Fruit fly (Drosophila melanogaster) whole organism, embryonic: ENCODE results near the gene CG14721.
A peak's percentile ranks its signal among the peaks of the same experiment; 100 is the strongest.

Source experiments
- Bgb ChIP-seq: fragments of 200-800 bp; sonication (Bioruptor generic); IDR thresholded peaks from 2 replicates; pipeline ENCODE4 v1.3.6; 2022; ENCODE audit warnings: missing biosample characterization, missing genetic modification characterization; ENCODE audit not compliant: partially characterized antibody
- CG12155 ChIP-seq: fragments of 200-800 bp; sonication (Bioruptor generic); optimal IDR thresholded peaks from 3 replicates; lab custom pipeline; 2016; ENCODE audit warnings: missing biosample characterization, missing genetic modification characterization
- CG12219 ChIP-seq: fragments of 200-800 bp; sonication (Bioruptor generic); optimal IDR thresholded peaks from 3 replicates; lab custom pipeline; 2018; ENCODE audit warnings: missing biosample characterization, mild to moderate bottlenecking, missing genetic modification characterization
- CG13775 ChIP-seq: fragments of 200-800 bp; sonication (Bioruptor generic); optimal IDR thresholded peaks from 3 replicates; lab custom pipeline; 2017; ENCODE audit warnings: missing biosample characterization, mild to moderate bottlenecking, missing genetic modification characterization
- CG15011 ChIP-seq: fragments of 200-800 bp; sonication (Bioruptor generic); optimal IDR thresholded peaks from 3 replicates; lab custom pipeline; 2018; ENCODE audit warnings: missing biosample characterization, mild to moderate bottlenecking, missing genetic modification characterization
- CG15696 ChIP-seq: fragments of 200-800 bp; sonication (Bioruptor generic); optimal IDR thresholded peaks from 2 replicates; lab custom pipeline; 2019; ENCODE audit warnings: missing biosample characterization, mild to moderate bottlenecking, missing genetic modification characterization, moderate library complexity
- CG17912 ChIP-seq: fragments of 200-800 bp; sonication (Bioruptor generic); optimal IDR thresholded peaks from 2 replicates; lab custom pipeline; 2018; ENCODE audit warnings: missing biosample characterization, mild to moderate bottlenecking, missing genetic modification characterization
- CG18619 ChIP-seq: fragments of 200-800 bp; sonication (Bioruptor generic); optimal IDR thresholded peaks from 3 replicates; lab custom pipeline; 2017; ENCODE audit warnings: missing biosample characterization, mild to moderate bottlenecking, missing genetic modification characterization
- CG18764 ChIP-seq: fragments of 200-800 bp; sonication (Bioruptor generic); optimal IDR thresholded peaks from 3 replicates; lab custom pipeline; 2016; ENCODE audit warnings: missing biosample characterization, missing genetic modification characterization
- CG2678 ChIP-seq: fragments of 200-800 bp; sonication (Bioruptor generic); optimal IDR thresholded peaks from 3 replicates; lab custom pipeline; 2019; ENCODE audit warnings: missing biosample characterization, mild to moderate bottlenecking, missing genetic modification characterization, moderate library complexity
- CG2875 ChIP-seq: fragments of 200-800 bp; sonication (Bioruptor generic); optimal IDR thresholded peaks from 2 replicates; lab custom pipeline; 2017; ENCODE audit warnings: missing biosample characterization, mild to moderate bottlenecking, missing genetic modification characterization, missing genetic modification reagents
- CG4360 ChIP-seq: fragments of 200-800 bp; sonication (Bioruptor generic); IDR thresholded peaks from 2 replicates; pipeline ENCODE4 v1.3.6; 2022; ENCODE audit warnings: missing biosample characterization, missing genetic modification characterization
- CG6175 ChIP-seq: fragments of 200-800 bp; sonication (Bioruptor generic); IDR thresholded peaks from 3 replicates; pipeline ENCODE4 v1.3.6; 2022; ENCODE audit warnings: missing biosample characterization, missing genetic modification characterization
- CG6683 ChIP-seq: fragments of 200-800 bp; sonication (Bioruptor generic); optimal IDR thresholded peaks from 2 replicates; lab custom pipeline; 2017; ENCODE audit warnings: missing biosample characterization, mild to moderate bottlenecking, missing genetic modification characterization, missing genetic modification reagents
- CG9797 ChIP-seq: fragments of 200-800 bp; sonication (Bioruptor generic); optimal IDR thresholded peaks from 3 replicates; lab custom pipeline; 2018; ENCODE audit warnings: missing biosample characterization, mild to moderate bottlenecking, missing genetic modification characterization
- CG9876 ChIP-seq: fragments of 200-800 bp; sonication (Bioruptor generic); optimal IDR thresholded peaks from 2 replicates; lab custom pipeline; 2016; ENCODE audit warnings: missing biosample characterization, missing genetic modification characterization
- Drgx ChIP-seq: fragments of 200-800 bp; sonication (Bioruptor generic); IDR thresholded peaks from 2 replicates; pipeline ENCODE4 v1.3.6; 2022; ENCODE audit warnings: missing biosample characterization, missing genetic modification characterization
- H15 ChIP-seq: fragments of 200-800 bp; sonication (Bioruptor generic); IDR thresholded peaks from 3 replicates; pipeline ENCODE4 v1.3.6; 2022; ENCODE audit warnings: missing biosample characterization, missing genetic modification characterization
- HLH54F ChIP-seq: fragments of 200-800 bp; sonication (Bioruptor generic); optimal IDR thresholded peaks from 3 replicates; lab custom pipeline; 2016; ENCODE audit warnings: missing biosample characterization, missing genetic modification characterization
- Hr39 ChIP-seq: fragments of >200 bp; optimal IDR thresholded peaks from 2 replicates; lab custom pipeline; 2017
- MTF-1 ChIP-seq: fragments of 200-800 bp; sonication (Bioruptor generic); optimal IDR thresholded peaks from 2 replicates; lab custom pipeline; 2018; ENCODE audit warnings: missing biosample characterization, mild to moderate bottlenecking, missing genetic modification characterization, borderline replicate concordance
- Mrtf ChIP-seq: fragments of 200-800 bp; sonication (Bioruptor generic); IDR thresholded peaks from 3 replicates; pipeline ENCODE4 v1.3.6; 2022; ENCODE audit warnings: missing biosample characterization, missing genetic modification characterization
- Optix ChIP-seq: fragments of 200-800 bp; sonication (Bioruptor generic); IDR thresholded peaks from 3 replicates; pipeline ENCODE4 v1.3.6; 2022; ENCODE audit warnings: missing biosample characterization, missing genetic modification characterization
- Pdp1 ChIP-seq, 2 experiments: fragments of 200-800 bp; sonication (Bioruptor generic); optimal IDR thresholded peaks; 3 replicates each; lab custom pipeline; 2016; ENCODE audit warnings: missing biosample characterization in 2 of 2, missing genetic modification characterization in 2 of 2, mild to moderate bottlenecking in 1 of 2, moderate library complexity in 1 of 2
- Ravus ChIP-seq: fragments of 200-800 bp; sonication (Bioruptor generic); IDR thresholded peaks from 2 replicates; pipeline ENCODE4 v1.3.6; 2022; ENCODE audit warnings: missing biosample characterization, missing genetic modification characterization
- Sry-β ChIP-seq: fragments of 200-800 bp; sonication (Bioruptor generic); optimal IDR thresholded peaks from 2 replicates; lab custom pipeline; 2018; ENCODE audit warnings: missing biosample characterization, mild to moderate bottlenecking, missing genetic modification characterization, moderate library complexity
- Xrp1 ChIP-seq: fragments of 200-800 bp; sonication (Bioruptor generic); IDR thresholded peaks from 2 replicates; pipeline ENCODE4 v1.3.6; 2022; ENCODE audit warnings: missing biosample characterization, missing genetic modification characterization
- ato ChIP-seq: fragments of 200-800 bp; sonication (Bioruptor generic); IDR thresholded peaks from 2 replicates; pipeline ENCODE4 v1.3.6; 2022; ENCODE audit warnings: missing biosample characterization, missing genetic modification characterization; ENCODE audit not compliant: partially characterized antibody
- az2 ChIP-seq: fragments of 200-800 bp; sonication (Bioruptor generic); optimal IDR thresholded peaks from 3 replicates; lab custom pipeline; 2016; ENCODE audit warnings: missing biosample characterization, missing genetic modification characterization
- bbx ChIP-seq: fragments of 200-800 bp; sonication (Bioruptor generic); IDR thresholded peaks from 2 replicates; pipeline ENCODE4 v1.3.6; 2022; ENCODE audit warnings: missing biosample characterization, missing genetic modification characterization; ENCODE audit not compliant: partially characterized antibody
- cg ChIP-seq: fragments of 200-800 bp; sonication (Bioruptor generic); optimal IDR thresholded peaks from 3 replicates; lab custom pipeline; 2019; ENCODE audit warnings: missing biosample characterization, mild to moderate bottlenecking, missing genetic modification characterization, moderate library complexity
- dan ChIP-seq: fragments of 200-800 bp; sonication (Bioruptor generic); IDR thresholded peaks from 2 replicates; pipeline ENCODE4 v1.3.6; 2022; ENCODE audit warnings: missing biosample characterization, missing genetic modification characterization
- en ChIP-seq: fragments of 200-800 bp; sonication (Bioruptor generic); optimal IDR thresholded peaks from 2 replicates; lab custom pipeline; 2016; ENCODE audit warnings: missing biosample characterization, missing genetic modification characterization
- fd3F ChIP-seq: fragments of 200-800 bp; sonication (Bioruptor generic); optimal IDR thresholded peaks from 2 replicates; lab custom pipeline; 2018; ENCODE audit warnings: missing biosample characterization, mild to moderate bottlenecking, missing genetic modification characterization, moderate library complexity
- fru ChIP-seq: fragments of >200 bp; optimal IDR thresholded peaks from 2 replicates; lab custom pipeline; 2017
- grn ChIP-seq: fragments of 200-800 bp; sonication (Bioruptor generic); optimal IDR thresholded peaks from 3 replicates; lab custom pipeline; 2017; ENCODE audit warnings: missing biosample characterization, missing genetic modification characterization
- jigr1 ChIP-seq: fragments of 200-800 bp; sonication (Bioruptor generic); IDR thresholded peaks from 3 replicates; pipeline ENCODE4 v1.3.6; 2022; ENCODE audit warnings: missing biosample characterization, missing genetic modification characterization
- lola ChIP-seq, 3 experiments: fragments of >200 bp in 2 of 3; fragments of 200-800 bp in 1 of 3; sonication (Bioruptor generic) in 1 of 3; optimal IDR thresholded peaks; 2 replicates each; lab custom pipeline; 2017 to 2019; ENCODE audit warnings: missing biosample characterization in 3 of 3, missing genetic modification characterization in 3 of 3, mild to moderate bottlenecking in 1 of 3, moderate library complexity in 1 of 3
- maf-S ChIP-seq: fragments of 200-800 bp; sonication (Bioruptor generic); optimal IDR thresholded peaks from 2 replicates; lab custom pipeline; 2016; ENCODE audit warnings: missing biosample characterization, missing genetic modification characterization
- peb ChIP-seq: fragments of 200-800 bp; sonication (Bioruptor generic); IDR thresholded peaks from 2 replicates; pipeline ENCODE4 v1.3.6; 2022; ENCODE audit warnings: missing biosample characterization, missing genetic modification characterization
- pho ChIP-seq: fragments of 200-800 bp; sonication (Bioruptor generic); optimal IDR thresholded peaks from 2 replicates; lab custom pipeline; 2016; ENCODE audit warnings: missing biosample characterization, missing genetic modification characterization
- pzg ChIP-seq: fragments of 200-800 bp; sonication (Bioruptor generic); optimal IDR thresholded peaks from 3 replicates; lab custom pipeline; 2018; ENCODE audit warnings: missing biosample characterization, mild to moderate bottlenecking, missing genetic modification characterization, moderate library complexity
- ro ChIP-seq: fragments of 200-800 bp; sonication (Bioruptor generic); IDR thresholded peaks from 2 replicates; pipeline ENCODE4 v1.3.6; 2022; ENCODE audit warnings: missing biosample characterization, missing genetic modification characterization
- seq ChIP-seq: fragments of 200-800 bp; sonication (Bioruptor generic); IDR thresholded peaks from 2 replicates; pipeline ENCODE4 v1.3.6; 2022; ENCODE audit warnings: missing biosample characterization, missing genetic modification characterization
- sob ChIP-seq: fragments of 200-800 bp; sonication (Bioruptor generic); IDR thresholded peaks from 2 replicates; pipeline ENCODE4 v1.3.6; 2022; ENCODE audit warnings: missing biosample characterization, missing genetic modification characterization
- tgo ChIP-seq: fragments of 200-800 bp; sonication (Bioruptor generic); IDR thresholded peaks from 3 replicates; pipeline ENCODE4 v1.3.6; 2022; ENCODE audit warnings: missing biosample characterization, missing genetic modification characterization
- tll ChIP-seq, 2 experiments: fragments of 200-800 bp in 1 of 2; fragments of >200 bp in 1 of 2; sonication (Bioruptor generic) in 1 of 2; optimal IDR thresholded peaks; 2 replicates each; lab custom pipeline; 2017 to 2019; ENCODE audit warnings: missing biosample characterization in 2 of 2, missing genetic modification characterization in 2 of 2, mild to moderate bottlenecking in 1 of 2, moderate library complexity in 1 of 2
- tx ChIP-seq: fragments of 200-800 bp; sonication (Bioruptor generic); optimal IDR thresholded peaks from 2 replicates; lab custom pipeline; 2016; ENCODE audit warnings: missing biosample characterization, missing genetic modification characterization
- wek ChIP-seq: fragments of 200-800 bp; sonication (Bioruptor generic); optimal IDR thresholded peaks from 3 replicates; lab custom pipeline; 2018; ENCODE audit warnings: missing biosample characterization, mild to moderate bottlenecking, missing genetic modification characterization, moderate library complexity
- zfh2 ChIP-seq: fragments of 200-800 bp; sonication (Bioruptor generic); optimal IDR thresholded peaks from 2 replicates; lab custom pipeline; 2016; ENCODE audit warnings: missing biosample characterization, missing genetic modification characterization

The CG14721 gene

DNA sequence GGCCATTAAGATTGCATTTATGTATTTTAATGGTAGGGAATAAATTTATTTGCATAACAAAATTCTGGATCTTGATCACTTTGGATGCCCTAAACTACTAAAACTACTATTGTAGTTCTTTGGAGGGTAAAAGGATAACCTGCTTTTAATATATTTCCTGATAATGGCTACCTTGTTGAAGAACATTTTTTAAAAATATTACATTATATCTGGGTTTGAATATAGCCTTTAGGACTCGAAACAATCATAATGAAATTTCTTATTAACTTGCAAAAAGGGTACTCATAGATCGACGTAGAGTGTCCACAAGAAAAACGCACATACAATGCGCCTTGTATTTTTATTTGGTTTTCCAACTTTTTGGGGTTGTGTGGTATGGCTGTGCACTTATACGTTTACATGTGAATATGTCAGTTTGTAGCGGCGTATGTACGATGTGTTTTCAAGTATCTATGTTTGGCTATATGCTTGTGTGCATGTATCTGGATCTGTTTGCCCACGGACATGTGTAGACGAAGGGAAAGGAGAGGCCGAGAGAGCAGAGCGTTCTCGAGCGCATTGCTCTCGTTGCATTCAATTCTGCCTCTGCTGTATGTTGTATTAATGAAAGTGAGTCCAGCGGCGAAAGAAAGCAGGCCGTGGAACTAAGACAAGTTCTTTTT is 44.2 kb downstream of the CG14721 start (continued):
- TF ChIP-seq CG15011 (GFP tag; lab: Kevin White, UChicago) (peak; percentile 46), Hr39 (lab: Kevin White, UChicago) (no peak), ato (GFP tag; lab: Robert Waterston, UW) (no peak), maf-S (GFP tag; lab: Kevin White, UChicago) (no peak), pzg (no peak), peb (GFP tag; lab: Robert Waterston, UW) (peak; percentile 53), bbx (GFP tag; lab: Robert Waterston, UW) (no peak), CG15696 (tag; lab: Kevin White, UChicago) (peak; percentile 86), Optix (GFP tag; lab: Robert Waterston, UW) (peak; percentile 27; the same call in 1 of the 3 replicates), fru (lab: Kevin White, UChicago) (no peak), wek (GFP tag; lab: Kevin White, UChicago) (peak; percentile 16), en (GFP tag; lab: Kevin White, UChicago) (peak; percentile 39), CG13775 (GFP tag; lab: Kevin White, UChicago) (peak; percentile 76), CG2678 (peak; percentile 78), Mrtf (GFP tag; lab: Robert Waterston, UW) (no peak), grn (GFP tag; lab: Kevin White, UChicago) (peak; percentile 20), CG9876 (GFP tag; lab: Kevin White, UChicago) (no peak), tll (GFP tag; optimal IDR thresholded peaks at IDR 0.05; lab: Kevin White, UChicago) (peak in 1 of 2 experiments; percentile 77), CG9797 (GFP tag; lab: Kevin White, UChicago) (peak; percentile 4), dan (GFP tag; lab: Robert Waterston, UW) (no peak), fd3F (no peak), Bgb (GFP tag; lab: Robert Waterston, UW) (no peak), Sry-β (GFP tag; lab: Kevin White, UChicago) (peak; percentile 60), H15 (0 out of 3 replicates have a peak, but pooled peaks have one; percentile 30), HLH54F (GFP tag; lab: Kevin White, UChicago) (no peak), Xrp1 (peak; percentile 77), CG12155 (GFP tag; lab: Kevin White, UChicago) (no peak), lola (GFP tag; optimal IDR thresholded peaks at IDR 0.05; lab: Kevin White, UChicago) (peak in 1 of 3 experiments; percentile 97), CG17912 (GFP tag; lab: Kevin White, UChicago) (no peak), sob (GFP tag; lab: Robert Waterston, UW) (no peak), zfh2 (GFP tag; lab: Kevin White, UChicago) (no peak), seq (GFP tag; lab: Robert Waterston, UW) (no peak), MTF-1 (GFP tag; lab: Kevin White, UChicago) (no peak), ro (GFP tag; lab: Robert Waterston, UW) (no peak), Drgx (GFP tag; lab: Robert Waterston, UW) (peak; percentile 72), tx (GFP tag; lab: Kevin White, UChicago) (peak; percentile 25), CG18764 (GFP tag; lab: Kevin White, UChicago) (peak; percentile 60), Pdp1 (GFP tag; optimal IDR thresholded peaks at IDR 0.05; lab: Kevin White, UChicago) (peak; percentile 65 to 74), az2 (GFP tag; lab: Kevin White, UChicago) (peak; percentile 85), CG2875 (GFP tag; lab: Kevin White, UChicago) (peak; percentile 67), CG12219 (GFP tag; lab: Kevin White, UChicago) (peak; percentile 38), CG18619 (GFP tag; lab: Kevin White, UChicago) (peak; percentile 63), pho (GFP tag; lab: Kevin White, UChicago) (no peak), CG4360 (no peak), cg (GFP tag; lab: Kevin White, UChicago) (peak; percentile 80), tgo (GFP tag; lab: Robert Waterston, UW) (peak; percentile 52; the same call in 2 of the 3 replicates), Ravus (GFP tag; lab: Robert Waterston, UW) (no peak), jigr1 (GFP tag; lab: Robert Waterston, UW) (peak; percentile 32; the same call in 1 of the 3 replicates), CG6683 (GFP tag; lab: Kevin White, UChicago) (no peak), CG6175 (GFP tag; lab: Robert Waterston, UW) (no peak)
